Worm (Caenorhabditis elegans) whole organism, L4 larva: ENCODE results near the gene F46F5.10.
"Not testable (repeated sequence)": the region's sequence is repeated elsewhere in the genome, so short reads cannot be mapped to it uniquely, and the experiment has no call there.

Source experiments
- F37D6.2 ChIP-seq: sonication (generic microtip); optimal IDR thresholded peaks from 2 replicates; lab custom pipeline; 2016; ENCODE audit warnings: mild to moderate bottlenecking, missing genetic modification characterization, missing compliant biosample characterization
- Y48G9A.11 ChIP-seq: fragments of 200-800 bp; sonication (Bioruptor generic); IDR thresholded peaks from 2 replicates; pipeline ENCODE4 v1.3.6; 2022; ENCODE audit warnings: missing genetic modification reagents, missing genetic modification characterization, missing compliant biosample characterization
- aha-1 ChIP-seq: fragments of 150-350 bp; peaks from one replicate; lab custom pipeline; 2014; ENCODE audit warnings: missing biosample characterization, missing genetic modification characterization
- aly-2 ChIP-seq: sonication (generic microtip); optimal IDR thresholded peaks from 2 replicates; lab custom pipeline; 2018; ENCODE audit warnings: missing biosample characterization, missing genetic modification characterization
- arid-1 ChIP-seq: fragments of 200-800 bp; sonication (Bioruptor generic); conservative IDR thresholded peaks from 2 replicates; pipeline ENCODE4 v1.3.6; 2022; ENCODE audit warnings: missing genetic modification reagents, missing genetic modification characterization, missing compliant biosample characterization
- ceh-44 ChIP-seq: fragments of 200-800 bp; sonication (Bioruptor generic); IDR thresholded peaks from 2 replicates; pipeline ENCODE4 v1.3.6; 2022; ENCODE audit warnings: missing genetic modification reagents, missing genetic modification characterization, missing compliant biosample characterization
- ces-1 ChIP-seq: fragments of 150-350 bp; sonication (generic microtip); optimal IDR thresholded peaks from 4 replicates; lab custom pipeline; 2014; ENCODE audit warnings: missing biosample characterization, missing genetic modification reagents, missing genetic modification characterization
- daf-12 ChIP-seq: fragments of 150-350 bp; optimal IDR thresholded peaks from 2 replicates; lab custom pipeline; 2014; ENCODE audit warnings: missing biosample characterization, missing genetic modification reagents, missing genetic modification characterization
- daf-19 ChIP-seq: fragments of 200-800 bp; sonication (Bioruptor generic); conservative IDR thresholded peaks from 2 replicates; pipeline ENCODE4 v1.3.6; 2022; ENCODE audit warnings: missing genetic modification characterization, missing compliant biosample characterization
- duxl-1 ChIP-seq: sonication (generic microtip); optimal IDR thresholded peaks from 2 replicates; lab custom pipeline; 2016; ENCODE audit warnings: mild to moderate bottlenecking, missing genetic modification characterization, moderate library complexity, missing compliant biosample characterization; ENCODE audit not compliant: poor library complexity
- dve-1 ChIP-seq: sonication (generic microtip); optimal IDR thresholded peaks from 2 replicates; lab custom pipeline; 2017; ENCODE audit warnings: antibody characterized with exemption, mild to moderate bottlenecking, missing genetic modification characterization, missing compliant biosample characterization; ENCODE audit not compliant: insufficient read depth
- gei-8 ChIP-seq: fragments of 200-800 bp; sonication (Bioruptor generic); optimal IDR thresholded peaks from 2 replicates; lab custom pipeline; 2018; ENCODE audit warnings: mild to moderate bottlenecking, missing genetic modification characterization, missing compliant biosample characterization
- hlh-30 ChIP-seq: sonication (generic microtip); optimal IDR thresholded peaks from 2 replicates; lab custom pipeline; 2017; ENCODE audit warnings: antibody characterized with exemption, mild to moderate bottlenecking, missing genetic modification characterization, missing compliant biosample characterization; ENCODE audit not compliant: insufficient read depth
- lin-1 ChIP-seq: fragments of 200-800 bp; sonication (Bioruptor generic); IDR thresholded peaks from 2 replicates; pipeline ENCODE4 v1.3.6; 2022; ENCODE audit warnings: missing genetic modification reagents, missing genetic modification characterization, missing compliant biosample characterization
- lin-29 ChIP-seq: fragments of 200-800 bp; sonication (Bioruptor generic); IDR thresholded peaks from 2 replicates; pipeline ENCODE4 v1.3.6; 2022; ENCODE audit warnings: missing genetic modification reagents, missing genetic modification characterization, missing compliant biosample characterization
- madf-5 ChIP-seq, 2 experiments: fragments of 200-800 bp; sonication (Bioruptor generic); IDR thresholded peaks; 2 replicates each; pipeline ENCODE4 v1.3.6; 2022; ENCODE audit warnings: missing compliant biosample characterization in 2 of 2, missing genetic modification characterization in 2 of 2
- madf-9 ChIP-seq: fragments of 200-800 bp; sonication (Bioruptor generic); conservative IDR thresholded peaks from 2 replicates; pipeline ENCODE4 v1.3.6; 2022; ENCODE audit warnings: missing genetic modification reagents, missing genetic modification characterization, missing compliant biosample characterization
- mdl-1 ChIP-seq, 2 experiments: fragments of 150-350 bp in 1 of 2; sonication (generic microtip) in 1 of 2; optimal IDR thresholded peaks; 2 replicates each; lab custom pipeline; 2014 to 2017; ENCODE audit warnings: missing biosample characterization in 2 of 2, missing genetic modification characterization in 2 of 2
- mdt-29 ChIP-seq: fragments of 200-800 bp; sonication (Bioruptor generic); IDR thresholded peaks from 2 replicates; pipeline ENCODE4 v1.3.6; 2022; ENCODE audit warnings: missing genetic modification reagents, missing genetic modification characterization, missing compliant biosample characterization
- mes-2 ChIP-seq: sonication (generic microtip); optimal IDR thresholded peaks from 2 replicates; lab custom pipeline; 2016; ENCODE audit warnings: missing genotype, mild to moderate bottlenecking, missing genetic modification characterization, missing compliant biosample characterization; ENCODE audit not compliant: poor library complexity, severe bottlenecking
- nhr-10 ChIP-seq: fragments of 150-350 bp; optimal IDR thresholded peaks from 2 replicates; lab custom pipeline; 2014; ENCODE audit warnings: missing biosample characterization, missing genetic modification characterization
- nhr-102 ChIP-seq: sonication (generic microtip); optimal IDR thresholded peaks from 2 replicates; lab custom pipeline; 2016; ENCODE audit warnings: mild to moderate bottlenecking, missing genetic modification characterization, moderate library complexity, missing compliant biosample characterization
- nhr-76 ChIP-seq: fragments of 150-350 bp; optimal IDR thresholded peaks from 2 replicates; lab custom pipeline; 2014; ENCODE audit warnings: missing biosample characterization, missing genetic modification characterization
- pqm-1 ChIP-seq: sonication (generic microtip); optimal IDR thresholded peaks from 2 replicates; lab custom pipeline; 2017; ENCODE audit warnings: missing biosample characterization, missing genetic modification characterization
- set-16 ChIP-seq: fragments of 200-800 bp; sonication (Bioruptor generic); IDR thresholded peaks from 2 replicates; pipeline ENCODE4 v1.3.6; 2022; ENCODE audit warnings: missing genetic modification reagents, missing genetic modification characterization, missing compliant biosample characterization
- spr-1 ChIP-seq: sonication (generic microtip); optimal IDR thresholded peaks from 2 replicates; lab custom pipeline; 2016; ENCODE audit warnings: mild to moderate bottlenecking, missing genetic modification characterization, missing compliant biosample characterization
- unc-39 ChIP-seq: sonication (generic microtip); optimal IDR thresholded peaks from 2 replicates; lab custom pipeline; 2017; ENCODE audit warnings: missing biosample characterization, missing genetic modification characterization
- unc-62 ChIP-seq, 3 experiments: fragments of 150-350 bp in 1 of 3; sonication (generic microtip); optimal IDR thresholded peaks in 2 of 3; peaks in 1 of 3; 1 replicate in 1 of 3; 2 replicates in 2 of 3; lab custom pipeline; 2014 to 2017; ENCODE audit warnings: missing biosample characterization in 3 of 3, missing genetic modification characterization in 3 of 3, missing genetic modification reagents in 3 of 3, missing genotype in 1 of 3
- zfp-2 ChIP-seq: sonication (generic microtip); optimal IDR thresholded peaks from 2 replicates; lab custom pipeline; 2016; ENCODE audit warnings: mild to moderate bottlenecking, missing genetic modification characterization, missing compliant biosample characterization

The F46F5.10 gene

DNA sequence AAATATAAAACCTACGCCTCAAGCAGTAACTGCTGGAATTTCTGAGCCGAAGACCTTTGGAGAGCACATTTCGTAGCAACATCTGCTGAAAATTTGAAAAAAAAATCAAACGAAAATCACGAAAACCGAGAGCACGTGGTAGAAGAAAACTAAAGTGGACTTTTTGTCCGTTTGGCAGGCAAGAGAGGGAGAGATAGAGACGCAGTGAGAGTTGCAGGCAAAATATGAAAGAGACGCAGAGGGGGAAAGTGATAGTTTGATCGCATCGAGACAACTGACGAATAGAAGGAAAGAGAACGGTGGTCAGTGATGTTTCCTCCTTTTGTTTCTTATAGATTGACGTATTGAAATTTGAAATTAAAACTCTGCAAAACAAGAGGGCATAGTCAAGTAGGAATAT is 24.9 kb downstream of the F46F5.10 start, which contains the start of the genes acdh-9 and F28A10.13 (continued):
- no peak for TF ChIP-seq pqm-1
- no peak for TF ChIP-seq set-16

DNA sequence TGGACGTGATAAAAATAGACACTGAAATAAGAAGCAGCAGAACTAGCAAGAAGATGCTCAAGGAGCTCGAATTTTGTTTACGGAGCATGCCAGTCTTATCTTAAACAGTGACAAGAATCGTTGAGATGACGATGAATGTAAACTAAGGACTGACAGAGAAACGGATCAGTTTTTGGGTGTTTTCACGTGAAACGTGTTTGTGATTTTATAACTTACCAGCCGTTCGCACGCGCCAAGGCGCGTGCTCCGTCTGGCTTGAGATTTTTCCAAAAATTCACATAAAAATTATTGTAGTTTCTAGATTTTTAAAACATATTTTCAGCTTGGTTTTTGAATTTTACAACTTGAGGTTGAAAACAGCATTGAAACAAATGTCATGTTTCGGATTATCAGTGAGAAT is 26.9 kb downstream of the F46F5.10 start, which contains the start of gene F28A10.5:
Gene F28A10.5, minus strand, starts transcription at position 101 of the 400 bp plus-strand sequence.
- not testable (repeated sequence) for TF ChIP-seq daf-12 (tag; lab: Kevin White, UChicago); nhr-76 (tag; lab: Kevin White, UChicago); set-16
- TF ChIP-seq, all 104 proteins: peak for 0; not testable (repeated sequence) for 104

DNA sequence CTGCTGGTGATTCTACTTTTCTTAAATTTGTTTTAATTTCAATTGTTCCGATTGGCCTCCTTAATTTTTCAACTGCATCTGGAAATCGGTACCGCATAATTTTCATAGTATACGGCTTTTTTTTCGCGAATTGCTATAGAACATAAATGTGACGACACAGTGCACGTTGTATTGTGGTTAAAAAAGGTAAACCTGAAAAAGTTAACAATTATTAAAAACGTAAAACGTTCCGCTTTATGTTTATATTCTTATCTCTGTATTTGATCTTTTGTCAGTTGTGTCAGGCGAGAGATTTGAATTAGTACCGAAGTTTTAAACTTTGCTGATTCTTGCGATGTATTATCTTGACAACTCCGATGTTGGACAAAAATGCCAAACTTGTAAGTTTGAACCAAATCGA is 37.9 kb downstream of the F46F5.10 start, which contains the start of gene Y46B2A.4:
Gene Y46B2A.4, plus strand, starts transcription at position 301 of the 400 bp plus-strand sequence.
- TF ChIP-seq madf-5 (GFP tag; IDR thresholded peaks at IDR 0.05; lab: Robert Waterston, UW) (no peak), gei-8 (GFP tag; lab: Kevin White, UChicago) (no peak), ces-1 (no peak), daf-19 (no peak), dve-1 (tag; lab: Kevin White, UChicago) (no peak), pqm-1 (no peak), spr-1 (tag; lab: Kevin White, UChicago) (no peak), unc-39 (no peak), mdl-1 (tag; optimal IDR thresholded peaks at IDR 0.05; lab: Kevin White, UChicago) (no peak), aly-2 (tag; lab: Kevin White, UChicago) (no peak)
- TF ChIP-seq, all 104 proteins: peak for 0

DNA sequence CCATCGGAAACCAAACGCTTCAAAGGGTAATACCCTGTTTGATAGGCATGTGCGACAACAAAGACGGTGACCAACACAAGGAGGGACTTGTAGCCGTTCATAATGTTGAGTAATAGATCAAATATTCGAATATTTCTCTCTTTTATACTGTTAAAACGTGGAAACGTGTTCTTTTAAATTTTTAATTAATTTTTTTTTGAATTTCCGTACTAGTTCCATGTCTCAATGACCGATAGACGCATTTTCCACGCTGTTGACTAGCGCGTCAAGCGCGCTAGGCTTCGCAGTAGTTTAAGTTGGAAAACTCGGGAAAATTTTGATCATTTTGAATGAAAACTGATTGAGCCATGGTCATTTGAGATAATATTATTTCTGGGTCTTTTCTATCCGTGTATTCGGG is 43.2 kb downstream of the F46F5.10 start, which contains the start of gene Y46B2A.3:
Gene Y46B2A.3, minus strand, starts transcription at position 101 of the 400 bp plus-strand sequence.
- TF ChIP-seq aha-1 (tag; lab: Kevin White, UChicago): peak; percentile 35
- no peak for TF ChIP-seq mdt-29 (GFP tag; lab: Robert Waterston, UW)
- no peak for TF ChIP-seq nhr-102 (tag; lab: Kevin White, UChicago)

DNA sequence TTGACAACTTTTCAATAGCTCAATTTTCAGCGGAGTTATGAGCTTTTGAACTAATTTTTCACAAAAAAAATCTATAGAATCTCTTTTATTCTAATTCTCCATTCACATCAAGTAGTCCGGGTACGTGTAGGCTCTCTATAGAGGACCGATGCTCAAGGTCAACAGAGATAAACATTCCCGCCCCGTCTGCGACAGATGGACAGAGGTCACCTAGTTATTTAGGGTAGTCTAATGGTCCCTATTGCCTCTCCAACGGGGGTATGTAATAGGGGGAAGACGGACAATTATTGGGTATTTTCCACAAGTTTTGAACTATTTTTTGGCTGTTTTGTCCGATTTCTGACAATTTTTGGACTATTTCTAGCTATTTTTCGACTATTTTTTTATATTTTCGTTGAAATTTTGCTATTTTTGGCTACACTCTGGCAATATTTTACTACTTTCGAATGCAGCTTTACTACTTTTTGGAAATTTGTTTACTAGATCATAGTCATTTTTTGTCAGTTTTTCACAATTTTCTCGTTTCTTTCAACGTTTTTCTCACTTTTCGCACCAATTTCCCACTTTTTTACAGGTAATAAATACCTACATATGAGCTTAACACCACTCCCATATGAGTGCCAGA is 44.7 kb downstream of the F46F5.10 start, which contains the start of gene fbxc-51:
Gene fbxc-51, plus strand, starts transcription at position 575 of the 625 bp plus-strand sequence.
- TF ChIP-seq arid-1 (GFP tag; lab: Robert Waterston, UW): no peak
- no peak for TF ChIP-seq unc-39
- no peak for TF ChIP-seq F37D6.2
- no peak for TF ChIP-seq mdl-1 (tag; optimal IDR thresholded peaks at IDR 0.05; lab: Kevin White, UChicago)
- no peak for TF ChIP-seq zfp-2
- no peak for TF ChIP-seq lin-29 (GFP tag; lab: Robert Waterston, UW)
- TF ChIP-seq Y48G9A.11 (GFP tag; lab: Robert Waterston, UW): no peak
- TF ChIP-seq duxl-1: no peak
- TF ChIP-seq madf-5 (GFP tag; IDR thresholded peaks at IDR 0.05; lab: Robert Waterston, UW): no peak
- no peak for TF ChIP-seq lin-1 (GFP tag; lab: Robert Waterston, UW)

DNA sequence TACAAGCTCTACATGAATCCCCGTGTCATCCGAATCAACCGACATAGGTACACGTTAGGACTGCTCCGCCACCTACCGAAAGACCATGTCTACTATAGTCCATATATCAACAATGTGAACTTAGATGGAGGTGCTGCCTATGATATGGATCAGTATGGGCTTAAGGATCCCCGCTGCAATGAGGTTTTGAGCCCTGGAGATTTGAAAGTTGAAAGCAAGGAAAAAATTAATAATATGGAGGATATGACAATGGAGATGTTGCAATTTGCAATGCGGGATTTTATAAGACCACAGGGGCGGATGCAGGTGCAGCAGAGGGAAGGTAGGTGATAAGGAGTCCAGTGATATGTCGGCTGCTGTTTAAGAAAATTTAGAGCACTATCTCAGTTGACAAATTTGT is 45.7 kb downstream of the F46F5.10 start:
- TF ChIP-seq daf-19 (no peak), aha-1 (tag; lab: Kevin White, UChicago) (peak; percentile 68), F37D6.2 (no peak), madf-9 (GFP tag; lab: Robert Waterston, UW) (no peak), nhr-10 (tag; lab: Kevin White, UChicago) (no peak), Y48G9A.11 (GFP tag; lab: Robert Waterston, UW) (no peak), hlh-30 (no peak), ceh-44 (no peak), unc-62 (GFP tag; optimal IDR thresholded peaks at IDR 0.05 in 1 of 2; lab: Kevin White, UChicago) (peak in 1 of 2 experiments; percentile 84), unc-62 (tag; optimal IDR thresholded peaks at IDR 0.05; lab: Kevin White, UChicago) (no peak), mes-2 (tag; lab: Kevin White, UChicago) (no peak)
- TF ChIP-seq, all 104 proteins: peak for 2
